Fruit fly (Drosophila melanogaster) whole organism, embryonic: ENCODE data around the gene Ir67b.

Experiments used
- Blimp-1 ChIP-seq: fragments of 200-800 bp; sonication (Bioruptor generic); optimal IDR thresholded peaks from 3 replicates; lab custom pipeline; 2018; ENCODE audit warnings: missing biosample characterization, missing genetic modification characterization, mild to moderate bottlenecking, moderate library complexity, missing genetic modification reagents
- CG10209 ChIP-seq: fragments of 200-800 bp; sonication (Bioruptor generic); optimal IDR thresholded peaks from 3 replicates; lab custom pipeline; 2017; ENCODE audit warnings: missing biosample characterization, mild to moderate bottlenecking, missing genetic modification characterization, missing genetic modification reagents
- CG10979 ChIP-seq: fragments of 200-800 bp; sonication (Bioruptor generic); optimal IDR thresholded peaks from 2 replicates; lab custom pipeline; 2018; ENCODE audit warnings: missing biosample characterization, mild to moderate bottlenecking, missing genetic modification characterization, moderate library complexity
- CG11695 ChIP-seq: fragments of 200-800 bp; sonication (Bioruptor generic); IDR thresholded peaks from 3 replicates; pipeline ENCODE4 v1.3.6; 2022; ENCODE audit warnings: missing biosample characterization, missing genetic modification characterization
- CG11696 ChIP-seq: fragments of 200-800 bp; sonication (Bioruptor generic); IDR thresholded peaks from 2 replicates; pipeline ENCODE4 v1.3.6; 2022; ENCODE audit warnings: missing biosample characterization, missing genetic modification characterization
- CG12104 ChIP-seq: fragments of 200-800 bp; sonication (Bioruptor generic); optimal IDR thresholded peaks from 3 replicates; lab custom pipeline; 2016; ENCODE audit warnings: missing biosample characterization, missing genetic modification characterization
- CG12299 ChIP-seq: fragments of 200-800 bp; sonication (Bioruptor generic); optimal IDR thresholded peaks from 2 replicates; lab custom pipeline; 2018; ENCODE audit warnings: missing biosample characterization, mild to moderate bottlenecking, missing genetic modification characterization
- CG13424 ChIP-seq: fragments of 200-800 bp; sonication (Bioruptor generic); optimal IDR thresholded peaks from 2 replicates; lab custom pipeline; 2019; ENCODE audit warnings: missing biosample characterization, mild to moderate bottlenecking, missing genetic modification characterization, moderate library complexity
- CG14710 ChIP-seq: fragments of 200-800 bp; sonication (Bioruptor generic); optimal IDR thresholded peaks from 3 replicates; lab custom pipeline; 2019; ENCODE audit warnings: missing biosample characterization, mild to moderate bottlenecking, missing genetic modification characterization, moderate library complexity
- CG14965 ChIP-seq: fragments of 200-800 bp; sonication (Bioruptor generic); optimal IDR thresholded peaks from 2 replicates; lab custom pipeline; 2016; ENCODE audit warnings: missing biosample characterization, missing genetic modification characterization, borderline replicate concordance
- CG1529 ChIP-seq: fragments of 200-800 bp; sonication (Bioruptor generic); optimal IDR thresholded peaks from 3 replicates; lab custom pipeline; 2018; ENCODE audit warnings: missing biosample characterization, missing genetic modification characterization
- CG16815 ChIP-seq: fragments of 200-800 bp; sonication (Bioruptor generic); optimal IDR thresholded peaks from 3 replicates; lab custom pipeline; 2017; ENCODE audit warnings: missing biosample characterization, mild to moderate bottlenecking, missing genetic modification characterization
- CG1832 ChIP-seq: fragments of 200-800 bp; sonication (Bioruptor generic); optimal IDR thresholded peaks from 2 replicates; lab custom pipeline; 2017; ENCODE audit warnings: missing biosample characterization, mild to moderate bottlenecking, missing genetic modification characterization, inconsistent platforms
- CG2712 ChIP-seq: fragments of 200-800 bp; optimal IDR thresholded peaks from 3 replicates; lab custom pipeline; 2019; ENCODE audit warnings: missing biosample characterization, mild to moderate bottlenecking, missing genetic modification characterization, moderate library complexity
- CG31441 ChIP-seq: fragments of 200-800 bp; sonication (Bioruptor generic); IDR thresholded peaks from 2 replicates; pipeline ENCODE4 v1.3.6; 2022; ENCODE audit warnings: missing biosample characterization, missing genetic modification characterization
- CG3847 ChIP-seq: fragments of 200-800 bp; sonication (Bioruptor generic); IDR thresholded peaks from 2 replicates; pipeline ENCODE4 v1.3.6; 2022; ENCODE audit warnings: missing biosample characterization, missing genetic modification characterization
- CG4820 ChIP-seq: fragments of 200-800 bp; sonication (Bioruptor generic); optimal IDR thresholded peaks from 3 replicates; lab custom pipeline; 2016; ENCODE audit warnings: missing biosample characterization, missing genetic modification characterization
- CG7839 ChIP-seq: fragments of 200-800 bp; sonication (Bioruptor generic); optimal IDR thresholded peaks from 3 replicates; lab custom pipeline; 2018; ENCODE audit warnings: missing biosample characterization, mild to moderate bottlenecking, missing genetic modification characterization, moderate library complexity
- CG8478 ChIP-seq: fragments of >200 bp; optimal IDR thresholded peaks from 2 replicates; lab custom pipeline; 2018
- CG8924 ChIP-seq: fragments of 200-800 bp; optimal IDR thresholded peaks from 3 replicates; lab custom pipeline; 2019; ENCODE audit warnings: missing biosample characterization, mild to moderate bottlenecking, missing genetic modification characterization, moderate library complexity
- Chrac-16 ChIP-seq: fragments of 200-800 bp; sonication (Bioruptor generic); optimal IDR thresholded peaks from 3 replicates; lab custom pipeline; 2016; ENCODE audit warnings: missing biosample characterization, missing genetic modification characterization
- Dbx ChIP-seq: fragments of 200-800 bp; sonication (Bioruptor generic); IDR thresholded peaks from 3 replicates; pipeline ENCODE4 v1.3.6; 2022; ENCODE audit warnings: missing biosample characterization, missing genetic modification characterization
- Dip2 ChIP-seq: fragments of 200-800 bp; sonication (Bioruptor generic); IDR thresholded peaks from 2 replicates; pipeline ENCODE4 v1.3.6; 2022; ENCODE audit warnings: missing biosample characterization, missing genetic modification characterization
- Doc3 ChIP-seq: fragments of 200-800 bp; sonication (Bioruptor generic); IDR thresholded peaks from 3 replicates; pipeline ENCODE4 v1.3.6; 2022; ENCODE audit warnings: missing biosample characterization, missing genetic modification characterization; ENCODE audit not compliant: partially characterized antibody
- Dref ChIP-seq: fragments of 200-800 bp; sonication (Bioruptor generic); IDR thresholded peaks from 2 replicates; pipeline ENCODE4 v1.3.6; 2022; ENCODE audit warnings: missing biosample characterization, missing genetic modification characterization
- Gug ChIP-seq: fragments of 200-800 bp; sonication (Bioruptor generic); IDR thresholded peaks from 4 replicates; pipeline ENCODE4 v1.3.6; 2022; ENCODE audit warnings: missing biosample characterization, missing genetic modification characterization
- Hr51 ChIP-seq, 2 experiments: fragments of 200-800 bp; sonication (Bioruptor generic); optimal IDR thresholded peaks; 2 replicates in 1 of 2; 3 replicates in 1 of 2; lab custom pipeline; 2016 to 2018; ENCODE audit warnings: missing biosample characterization in 2 of 2, missing genetic modification characterization in 2 of 2, mild to moderate bottlenecking in 1 of 2, moderate library complexity in 1 of 2
- MBD-R2 ChIP-seq: fragments of 200-800 bp; sonication (Bioruptor generic); IDR thresholded peaks from 2 replicates; pipeline ENCODE4 v1.3.6; 2022; ENCODE audit warnings: missing biosample characterization, missing genetic modification characterization
- Max ChIP-seq: fragments of 200-800 bp; sonication (Bioruptor generic); optimal IDR thresholded peaks from 2 replicates; lab custom pipeline; 2016; ENCODE audit warnings: missing biosample characterization, mild to moderate bottlenecking, missing genetic modification characterization
- Neu2 ChIP-seq: fragments of 200-800 bp; sonication (Bioruptor generic); optimal IDR thresholded peaks from 3 replicates; lab custom pipeline; 2016; ENCODE audit warnings: missing biosample characterization, missing genetic modification characterization, borderline replicate concordance
- Nf-YB ChIP-seq: fragments of 200-800 bp; sonication (Bioruptor generic); optimal IDR thresholded peaks from 3 replicates; lab custom pipeline; 2019; ENCODE audit warnings: missing biosample characterization, mild to moderate bottlenecking, missing genetic modification characterization, moderate library complexity
- PHDP ChIP-seq: fragments of 200-800 bp; sonication (Bioruptor generic); optimal IDR thresholded peaks from 3 replicates; lab custom pipeline; 2018; ENCODE audit warnings: missing biosample characterization, mild to moderate bottlenecking, missing genetic modification characterization, moderate library complexity
- Xbp1 ChIP-seq: fragments of 200-800 bp; sonication (Bioruptor generic); optimal IDR thresholded peaks from 3 replicates; lab custom pipeline; 2016; ENCODE audit warnings: missing biosample characterization, mild to moderate bottlenecking, missing genetic modification characterization
- ap ChIP-seq: fragments of 200-800 bp; sonication (Bioruptor generic); IDR thresholded peaks from 2 replicates; pipeline ENCODE4 v1.3.6; 2022; ENCODE audit warnings: missing biosample characterization, missing genetic modification characterization
- bsh ChIP-seq, 2 experiments: fragments of 200-800 bp; sonication (Bioruptor generic); optimal IDR thresholded peaks; 2 replicates each; lab custom pipeline; 2017 to 2018; ENCODE audit warnings: mild to moderate bottlenecking in 2 of 2, missing biosample characterization in 2 of 2, missing genetic modification characterization in 2 of 2, moderate library complexity in 1 of 2
- corto ChIP-seq: fragments of 200-800 bp; sonication (Bioruptor generic); optimal IDR thresholded peaks from 2 replicates; lab custom pipeline; 2016; ENCODE audit warnings: missing biosample characterization, mild to moderate bottlenecking, missing genetic modification characterization, moderate library complexity
- dmrt11E ChIP-seq: fragments of 200-800 bp; sonication (Bioruptor generic); optimal IDR thresholded peaks from 3 replicates; lab custom pipeline; 2018; ENCODE audit warnings: missing biosample characterization, mild to moderate bottlenecking, missing genetic modification characterization, moderate library complexity
- ems ChIP-seq: fragments of 200-800 bp; sonication (Bioruptor generic); optimal IDR thresholded peaks from 3 replicates; lab custom pipeline; 2016; ENCODE audit warnings: missing biosample characterization, missing genetic modification characterization
- eve ChIP-seq, 2 experiments: fragments of >200 bp; optimal IDR thresholded peaks; 2 replicates each; lab custom pipeline; 2017; ENCODE audit warnings: missing biosample characterization in 2 of 2, missing genetic modification characterization in 2 of 2
- lilli ChIP-seq: fragments of 200-800 bp; sonication (Bioruptor generic); optimal IDR thresholded peaks from 3 replicates; lab custom pipeline; 2016; ENCODE audit warnings: missing biosample characterization, missing genetic modification characterization
- lola ChIP-seq, 3 experiments: fragments of >200 bp in 2 of 3; fragments of 200-800 bp in 1 of 3; sonication (Bioruptor generic) in 1 of 3; optimal IDR thresholded peaks; 2 replicates each; lab custom pipeline; 2017 to 2019; ENCODE audit warnings: missing biosample characterization in 3 of 3, missing genetic modification characterization in 3 of 3, mild to moderate bottlenecking in 1 of 3, moderate library complexity in 1 of 3
- nmo ChIP-seq: fragments of 200-800 bp; sonication (Bioruptor generic); optimal IDR thresholded peaks from 2 replicates; lab custom pipeline; 2018; ENCODE audit warnings: missing biosample characterization, mild to moderate bottlenecking, missing genetic modification characterization, moderate library complexity
- phol ChIP-seq: fragments of 200-800 bp; sonication (Bioruptor generic); optimal IDR thresholded peaks from 3 replicates; lab custom pipeline; 2018; ENCODE audit warnings: missing biosample characterization, mild to moderate bottlenecking, missing genetic modification characterization, moderate library complexity
- sens ChIP-seq: fragments of 200-800 bp; sonication (Bioruptor generic); peaks from one replicate; lab custom pipeline; 2016; ENCODE audit warnings: missing biosample characterization, missing genetic modification characterization
- sisA ChIP-seq: fragments of 200-800 bp; sonication (Bioruptor generic); IDR thresholded peaks from 2 replicates; pipeline ENCODE4 v1.3.6; 2022; ENCODE audit warnings: missing biosample characterization, missing genetic modification characterization
- sqz ChIP-seq: fragments of 200-800 bp; sonication (Bioruptor generic); optimal IDR thresholded peaks from 3 replicates; lab custom pipeline; 2018; ENCODE audit warnings: missing biosample characterization, mild to moderate bottlenecking, missing genetic modification characterization
- twi ChIP-seq: fragments of 200-800 bp; optimal IDR thresholded peaks from 2 replicates; lab custom pipeline; 2019; ENCODE audit warnings: missing biosample characterization, mild to moderate bottlenecking, missing genetic modification characterization, moderate library complexity
- unpg ChIP-seq: fragments of 200-800 bp; sonication (Bioruptor generic); optimal IDR thresholded peaks from 3 replicates; lab custom pipeline; 2018; ENCODE audit warnings: missing biosample characterization, mild to moderate bottlenecking, missing genetic modification characterization, moderate library complexity
- wor ChIP-seq: fragments of 200-800 bp; sonication (Bioruptor generic); IDR thresholded peaks from 2 replicates; pipeline ENCODE4 v1.3.6; 2022; ENCODE audit warnings: missing biosample characterization, missing genetic modification characterization
- zfh2 ChIP-seq: fragments of 200-800 bp; sonication (Bioruptor generic); optimal IDR thresholded peaks from 2 replicates; lab custom pipeline; 2016; ENCODE audit warnings: missing biosample characterization, missing genetic modification characterization

The Ir67b gene

dm6 chr3L:10390947-10391346 is 40.8 kb downstream of the Ir67b start:
- TF ChIP-seq phol (tag; lab: Kevin White, UChicago) (peak; percentile 55), lola (GFP tag; optimal IDR thresholded peaks at IDR 0.05; lab: Kevin White, UChicago) (peak in 1 of 3 experiments; percentile 65), corto (GFP tag; lab: Kevin White, UChicago) (no peak), Max (no peak), Neu2 (GFP tag; lab: Kevin White, UChicago) (no peak), eve (GFP tag; optimal IDR thresholded peaks at IDR 0.05; lab: Kevin White, UChicago) (peak in 1 of 2 experiments; percentile 61), CG2712 (tag; lab: Kevin White, UChicago) (peak; percentile 65), CG1529 (GFP tag; lab: Kevin White, UChicago) (peak; percentile 27), bsh (GFP tag; optimal IDR thresholded peaks at IDR 0.05; lab: Kevin White, UChicago) (peak in 1 of 2 experiments; percentile 77), CG14710 (peak; percentile 49), CG12299 (no peak), Xbp1 (peak; percentile 28), PHDP (tag; lab: Kevin White, UChicago) (no peak), sens (GFP tag; lab: Kevin White, UChicago) (peak; percentile 77), CG14965 (GFP tag; lab: Kevin White, UChicago) (no peak), CG10209 (GFP tag; lab: Kevin White, UChicago) (peak; percentile 16), zfh2 (GFP tag; lab: Kevin White, UChicago) (no peak), unpg (GFP tag; lab: Kevin White, UChicago) (peak; percentile 39), nmo (peak; percentile 29), CG1832 (GFP tag; lab: Kevin White, UChicago) (no peak), wor (peak; percentile 55; the same call in 1 of the 2 replicates), MBD-R2 (GFP tag; lab: Robert Waterston, UW) (no peak), CG8478 (lab: Kevin White, UChicago) (no peak), Nf-YB (no peak), sisA (GFP tag; lab: Robert Waterston, UW) (peak; percentile 48; the same call in 1 of the 2 replicates), CG4820 (GFP tag; lab: Kevin White, UChicago) (peak; percentile 29), CG3847 (GFP tag; lab: Robert Waterston, UW) (no peak), CG13424 (tag; lab: Kevin White, UChicago) (peak; percentile 56), CG7839 (tag; lab: Kevin White, UChicago) (peak; percentile 10), Dip2 (GFP tag; lab: Robert Waterston, UW) (no peak), Gug (no peak), Chrac-16 (peak; percentile 6), ap (peak; percentile 54; the same call in 1 of the 2 replicates), sqz (no peak), CG31441 (peak; percentile 56), CG12104 (GFP tag; lab: Kevin White, UChicago) (no peak), Hr51 (GFP tag; optimal IDR thresholded peaks at IDR 0.05; lab: Kevin White, UChicago) (peak in 1 of 2 experiments; percentile 67), CG16815 (GFP tag; lab: Kevin White, UChicago) (peak; percentile 13), ems (GFP tag; lab: Kevin White, UChicago) (no peak), Doc3 (GFP tag; lab: Robert Waterston, UW) (no peak), CG11695 (GFP tag; lab: Robert Waterston, UW) (0 out of 3 replicates have a peak, but pooled peaks have one; percentile 10), dmrt11E (tag; lab: Kevin White, UChicago) (peak; percentile 68), CG11696 (no peak), twi (tag; lab: Kevin White, UChicago) (peak; percentile 1), Blimp-1 (peak; percentile 66), CG10979 (tag; lab: Kevin White, UChicago) (peak; percentile 77), Dref (no peak), CG8924 (tag; lab: Kevin White, UChicago) (peak; percentile 50), Dbx (GFP tag; lab: Robert Waterston, UW) (no peak), lilli (GFP tag; lab: Kevin White, UChicago) (no peak)
